Fruit fly (Drosophila melanogaster): ENCODE data around the gene yip2.

DNA sequence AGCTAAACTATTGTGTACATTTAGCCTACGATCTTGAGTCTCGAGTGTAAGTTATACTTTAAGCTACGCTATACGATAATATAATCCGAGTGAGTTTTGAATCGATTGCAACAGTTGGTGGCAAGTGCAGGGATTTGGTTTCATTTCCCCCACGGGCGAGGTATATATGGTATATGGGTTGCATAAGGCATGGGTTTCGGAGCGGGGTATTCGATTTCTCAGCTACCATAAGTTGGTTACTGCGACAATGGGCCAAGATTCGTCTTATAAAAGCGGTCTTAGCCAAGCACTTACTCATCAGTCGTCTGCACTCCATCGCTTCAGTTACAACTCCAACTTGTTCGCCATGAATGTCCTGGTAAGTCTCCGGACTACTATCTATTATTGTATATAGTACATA lies 15.2 kb downstream of the yip2 start, which contains the start of gene CG42367:
- TF ChIP-seq CG8478 (optimal IDR thresholded peaks at IDR 0.05) (no peak), EcR (GFP tag; optimal IDR thresholded peaks at IDR 0.05) (no peak), pan (optimal IDR thresholded peaks at IDR 0.05) (no peak)
